Fruit fly (Drosophila melanogaster) whole organism, prepupa: Measurements from ENCODE around the gene spen.

Experiments used
- CG32006 ChIP-seq: fragments of 200-800 bp; sonication (Bioruptor generic); optimal IDR thresholded peaks from 3 replicates; lab custom pipeline; 2017; ENCODE audit warnings: missing biosample characterization, mild to moderate bottlenecking, missing genetic modification characterization
- CG34406 ChIP-seq: fragments of 200-800 bp; sonication (Bioruptor generic); optimal IDR thresholded peaks from 3 replicates; lab custom pipeline; 2016; ENCODE audit warnings: missing biosample characterization, missing genetic modification characterization
- CG3919 ChIP-seq: fragments of 200-800 bp; sonication (Bioruptor generic); optimal IDR thresholded peaks from 3 replicates; lab custom pipeline; 2016; ENCODE audit warnings: missing biosample characterization, missing genetic modification characterization
- CG6854 ChIP-seq: fragments of 200-800 bp; sonication (Bioruptor generic); optimal IDR thresholded peaks from 2 replicates; lab custom pipeline; 2017; ENCODE audit warnings: missing biosample characterization, mild to moderate bottlenecking, missing genetic modification characterization
- CG8632 ChIP-seq: fragments of 200-800 bp; sonication (Bioruptor generic); optimal IDR thresholded peaks from 3 replicates; lab custom pipeline; 2016; ENCODE audit warnings: missing biosample characterization, missing genetic modification characterization
- Eip93F ChIP-seq: fragments of 200-800 bp; sonication (Bioruptor generic); optimal IDR thresholded peaks from 2 replicates; lab custom pipeline; 2016; ENCODE audit warnings: missing biosample characterization, mild to moderate bottlenecking, missing genetic modification characterization
- Hr38 ChIP-seq: sonication (Bioruptor generic); optimal IDR thresholded peaks from 2 replicates; lab custom pipeline; 2016; ENCODE audit warnings: missing biosample characterization, missing genetic modification characterization
- Lpt ChIP-seq: fragments of 200-800 bp; sonication (Bioruptor generic); optimal IDR thresholded peaks from 3 replicates; lab custom pipeline; 2016; ENCODE audit warnings: missing biosample characterization, missing genetic modification characterization
- Sox102F ChIP-seq: fragments of 200-800 bp; sonication (Bioruptor generic); optimal IDR thresholded peaks from 2 replicates; lab custom pipeline; 2016; ENCODE audit warnings: missing biosample characterization, mild to moderate bottlenecking, missing genetic modification characterization
- acj6 ChIP-seq: fragments of 200-800 bp; sonication (Bioruptor generic); optimal IDR thresholded peaks from 3 replicates; lab custom pipeline; 2016; ENCODE audit warnings: missing biosample characterization, missing genetic modification characterization
- lz ChIP-seq: fragments of 200-800 bp; sonication (Bioruptor generic); optimal IDR thresholded peaks from 3 replicates; lab custom pipeline; 2016; ENCODE audit warnings: missing biosample characterization, missing genetic modification characterization
- spab ChIP-seq: fragments of 200-800 bp; sonication (Bioruptor generic); optimal IDR thresholded peaks from 2 replicates; lab custom pipeline; 2017; ENCODE audit warnings: missing biosample characterization, mild to moderate bottlenecking, missing genetic modification characterization, missing genetic modification reagents

- TF ChIP-seq acj6 (GFP tag; lab: Kevin White, UChicago) (peak; percentile 75), lz (GFP tag; lab: Kevin White, UChicago) (peak; percentile 55), CG3919 (GFP tag; lab: Kevin White, UChicago) (peak; percentile 67), Eip93F (GFP tag; lab: Kevin White, UChicago) (peak; percentile 57), Lpt (peak; percentile 5), Sox102F (GFP tag; lab: Kevin White, UChicago) (peak; percentile 67), CG8632 (GFP tag; lab: Kevin White, UChicago) (peak; percentile 65), CG34406 (GFP tag; lab: Kevin White, UChicago) (peak; percentile 67), spab (peak; percentile 61), Hr38 (no peak), CG32006 (GFP tag; lab: Kevin White, UChicago) (peak; percentile 85), CG6854 (GFP tag; lab: Kevin White, UChicago) (peak; percentile 52)
Observed at dm6 chr2L:247845-248473, 89.1 kb downstream of the spen start.
